Worm (Caenorhabditis elegans) whole organism, late embryonic: Measurements from ENCODE around the gene F41E6.17.

Source experiments
- T23F11.4 ChIP-seq: fragments of 200-800 bp; sonication (Bioruptor generic); optimal IDR thresholded peaks from 2 replicates; lab custom pipeline; 2018; ENCODE audit warnings: mild to moderate bottlenecking, missing genetic modification characterization, missing compliant biosample characterization
- Y22D7AL.16 ChIP-seq: sonication (generic microtip); optimal IDR thresholded peaks from 2 replicates; lab custom pipeline; 2016; ENCODE audit warnings: missing genetic modification characterization, missing compliant biosample characterization
- ceh-14 ChIP-seq: sonication (generic microtip); optimal IDR thresholded peaks from 2 replicates; lab custom pipeline; 2016; ENCODE audit warnings: missing genotype, missing genetic modification characterization, missing compliant biosample characterization
- ceh-18 ChIP-seq: sonication (generic microtip); optimal IDR thresholded peaks from 2 replicates; lab custom pipeline; 2016; ENCODE audit warnings: missing genetic modification characterization, missing compliant biosample characterization
- ceh-2 ChIP-seq: sonication (generic microtip); optimal IDR thresholded peaks from 2 replicates; lab custom pipeline; 2016; ENCODE audit warnings: missing genotype, missing genetic modification characterization, missing compliant biosample characterization
- ceh-22 ChIP-seq: sonication (generic microtip); optimal IDR thresholded peaks from 2 replicates; lab custom pipeline; 2017; ENCODE audit warnings: missing biosample characterization, missing genetic modification characterization
- ceh-31 ChIP-seq: sonication (generic microtip); optimal IDR thresholded peaks from 2 replicates; lab custom pipeline; 2016; ENCODE audit warnings: missing genetic modification characterization, missing compliant biosample characterization
- ceh-34 ChIP-seq: sonication (generic microtip); optimal IDR thresholded peaks from 2 replicates; lab custom pipeline; 2016; ENCODE audit warnings: mild to moderate bottlenecking, missing genetic modification characterization, missing compliant biosample characterization
- ceh-45 ChIP-seq: fragments of 200-800 bp; sonication (Bioruptor generic); IDR thresholded peaks from 2 replicates; pipeline ENCODE4 v1.3.6; 2022; ENCODE audit warnings: missing genetic modification reagents, missing genetic modification characterization, missing compliant biosample characterization
- che-1 ChIP-seq: sonication (generic microtip); optimal IDR thresholded peaks from 2 replicates; lab custom pipeline; 2016; ENCODE audit warnings: mild to moderate bottlenecking, missing genetic modification characterization, missing compliant biosample characterization
- dve-1 ChIP-seq: sonication (generic microtip); optimal IDR thresholded peaks from 2 replicates; lab custom pipeline; 2017; ENCODE audit warnings: antibody characterized with exemption, mild to moderate bottlenecking, missing genetic modification characterization, missing compliant biosample characterization
- elt-2 ChIP-seq: sonication (generic microtip); optimal IDR thresholded peaks from 2 replicates; lab custom pipeline; 2016; ENCODE audit warnings: missing genetic modification reagents, missing genetic modification characterization, missing compliant biosample characterization
- elt-4 ChIP-seq: sonication (generic microtip); optimal IDR thresholded peaks from 2 replicates; lab custom pipeline; 2016; ENCODE audit warnings: missing genetic modification characterization, missing compliant biosample characterization
- ets-4 ChIP-seq: sonication (generic microtip); optimal IDR thresholded peaks from 2 replicates; lab custom pipeline; 2016; ENCODE audit warnings: missing genetic modification characterization, missing compliant biosample characterization
- eyg-1 ChIP-seq: sonication (generic microtip); optimal IDR thresholded peaks from 2 replicates; lab custom pipeline; 2016; ENCODE audit warnings: missing genotype, missing genetic modification characterization, missing compliant biosample characterization
- fax-1 ChIP-seq: sonication (generic microtip); optimal IDR thresholded peaks from 2 replicates; lab custom pipeline; 2016; ENCODE audit warnings: missing genotype, missing genetic modification characterization, missing compliant biosample characterization
- fkh-10 ChIP-seq: fragments of 150-350 bp; optimal IDR thresholded peaks from 2 replicates; lab custom pipeline; 2014; ENCODE audit warnings: missing biosample characterization, missing genetic modification reagents, missing genetic modification characterization
- hlh-13 ChIP-seq: fragments of 200-800 bp; sonication (Bioruptor generic); optimal IDR thresholded peaks from 2 replicates; lab custom pipeline; 2018; ENCODE audit warnings: mild to moderate bottlenecking, missing genetic modification characterization, missing compliant biosample characterization
- hlh-15 ChIP-seq: sonication (generic microtip); optimal IDR thresholded peaks from 2 replicates; lab custom pipeline; 2016; ENCODE audit warnings: missing genetic modification characterization, missing compliant biosample characterization
- hlh-30 ChIP-seq: sonication (generic microtip); optimal IDR thresholded peaks from 2 replicates; lab custom pipeline; 2017; ENCODE audit warnings: antibody characterized with exemption, missing genetic modification characterization, missing compliant biosample characterization; ENCODE audit not compliant: insufficient read depth
- hlh-6 ChIP-seq: sonication (generic microtip); optimal IDR thresholded peaks from 2 replicates; lab custom pipeline; 2016; ENCODE audit warnings: missing genotype, missing genetic modification characterization, missing compliant biosample characterization
- lin-11 ChIP-seq: fragments of 200-800 bp; sonication (Bioruptor generic); optimal IDR thresholded peaks from 2 replicates; lab custom pipeline; 2018; ENCODE audit warnings: mild to moderate bottlenecking, missing genetic modification characterization, missing compliant biosample characterization
- madf-2 ChIP-seq: sonication (generic microtip); optimal IDR thresholded peaks from 2 replicates; lab custom pipeline; 2017; ENCODE audit warnings: missing genetic modification characterization, missing compliant biosample characterization
- nfya-1 ChIP-seq: sonication (generic microtip); optimal IDR thresholded peaks from 2 replicates; lab custom pipeline; 2017; ENCODE audit warnings: missing genetic modification characterization, mild to moderate bottlenecking, missing compliant biosample characterization, antibody characterized with exemption, moderate library complexity
- nhr-11 ChIP-seq: fragments of 150-350 bp; optimal IDR thresholded peaks from 2 replicates; lab custom pipeline; 2014; ENCODE audit warnings: missing biosample characterization, missing genetic modification characterization
- nhr-232 ChIP-seq: sonication (generic microtip); optimal IDR thresholded peaks from 2 replicates; lab custom pipeline; 2016; ENCODE audit warnings: missing genetic modification characterization, missing compliant biosample characterization
- npax-4 ChIP-seq: sonication (generic microtip); optimal IDR thresholded peaks from 2 replicates; lab custom pipeline; 2016; ENCODE audit warnings: missing genetic modification characterization, missing compliant biosample characterization
- pat-9 ChIP-seq: fragments of 200-800 bp; sonication (Bioruptor generic); optimal IDR thresholded peaks from 2 replicates; lab custom pipeline; 2018; ENCODE audit warnings: mild to moderate bottlenecking, missing genetic modification characterization, moderate library complexity, missing compliant biosample characterization
- pax-1 ChIP-seq: fragments of 150-350 bp; optimal IDR thresholded peaks from 2 replicates; lab custom pipeline; 2014; ENCODE audit warnings: missing biosample characterization, missing genetic modification characterization
- pqm-1 ChIP-seq: sonication (generic microtip); optimal IDR thresholded peaks from 2 replicates; lab custom pipeline; 2016; ENCODE audit warnings: missing genetic modification characterization, missing compliant biosample characterization
- ref-2 ChIP-seq: sonication (generic microtip); optimal IDR thresholded peaks from 2 replicates; lab custom pipeline; 2016; ENCODE audit warnings: missing genetic modification characterization, missing compliant biosample characterization
- rnt-1 ChIP-seq: sonication (generic microtip); optimal IDR thresholded peaks from 2 replicates; lab custom pipeline; 2016; ENCODE audit warnings: missing genetic modification characterization, missing compliant biosample characterization
- sdc-2 ChIP-seq: sonication (generic microtip); optimal IDR thresholded peaks from 2 replicates; lab custom pipeline; 2016; ENCODE audit warnings: missing genotype, missing genetic modification characterization, missing compliant biosample characterization
- sox-2 ChIP-seq: fragments of 200-800 bp; sonication (Bioruptor generic); IDR thresholded peaks from 2 replicates; pipeline ENCODE4 v1.3.6; 2022; ENCODE audit warnings: missing genetic modification reagents, missing genetic modification characterization, missing compliant biosample characterization
- sox-4 ChIP-seq: sonication (generic microtip); optimal IDR thresholded peaks from 2 replicates; lab custom pipeline; 2017; ENCODE audit warnings: mild to moderate bottlenecking, missing genetic modification characterization, inconsistent platforms, missing compliant biosample characterization
- tbx-2 ChIP-seq: sonication (generic microtip); optimal IDR thresholded peaks from 2 replicates; lab custom pipeline; 2016; ENCODE audit warnings: missing genetic modification characterization, missing compliant biosample characterization
- tbx-7 ChIP-seq: sonication (generic microtip); optimal IDR thresholded peaks from 2 replicates; lab custom pipeline; 2016; ENCODE audit warnings: missing genotype, missing genetic modification characterization, missing compliant biosample characterization
- ttx-3 ChIP-seq: sonication (generic microtip); optimal IDR thresholded peaks from 2 replicates; lab custom pipeline; 2016; ENCODE audit warnings: missing genetic modification reagents, missing genetic modification characterization, missing compliant biosample characterization
- unc-3 ChIP-seq, 2 experiments: fragments of 200-800 bp in 1 of 2; sonication (Bioruptor generic) in 1 of 2; sonication (generic microtip) in 1 of 2; conservative IDR thresholded peaks in 1 of 2; optimal IDR thresholded peaks in 1 of 2; 2 replicates each; pipeline versions ENCODE4 v1.3.6 to Lab custom; 2016 to 2022; ENCODE audit warnings: missing compliant biosample characterization in 2 of 2, missing genetic modification characterization in 2 of 2, missing genetic modification reagents in 1 of 2
- unc-42 ChIP-seq: sonication (generic microtip); optimal IDR thresholded peaks from 2 replicates; lab custom pipeline; 2016; ENCODE audit warnings: missing genotype, missing genetic modification characterization, missing compliant biosample characterization
- unc-55 ChIP-seq: sonication (generic microtip); optimal IDR thresholded peaks from 2 replicates; lab custom pipeline; 2017; ENCODE audit warnings: missing biosample characterization, missing genetic modification reagents, missing genetic modification characterization
- unc-86 ChIP-seq: sonication (generic microtip); optimal IDR thresholded peaks from 2 replicates; lab custom pipeline; 2016; ENCODE audit warnings: missing genetic modification characterization, missing compliant biosample characterization
- ztf-16 ChIP-seq: sonication (generic microtip); optimal IDR thresholded peaks from 2 replicates; lab custom pipeline; 2017; ENCODE audit warnings: missing genetic modification characterization, missing compliant biosample characterization

The F41E6.17 gene

ce11 chrV:8602638-8603037 lies 21.3 kb upstream of the F41E6.17 start, which contains the start of gene F41E6.15:
F41E6.15 (minus strand) TSS chrV:8602738.
- TF ChIP-seq hlh-15 = no peak
- no peak for TF ChIP-seq ceh-22 (tag; lab: Kevin White, UChicago)
- no peak for TF ChIP-seq elt-2
- TF ChIP-seq Y22D7AL.16 = no peak
- TF ChIP-seq npax-4 = no peak
- TF ChIP-seq hlh-13 = no peak
- TF ChIP-seq lin-11 (tag; lab: Kevin White, UChicago) = no peak
- no peak for TF ChIP-seq tbx-7

DNA sequence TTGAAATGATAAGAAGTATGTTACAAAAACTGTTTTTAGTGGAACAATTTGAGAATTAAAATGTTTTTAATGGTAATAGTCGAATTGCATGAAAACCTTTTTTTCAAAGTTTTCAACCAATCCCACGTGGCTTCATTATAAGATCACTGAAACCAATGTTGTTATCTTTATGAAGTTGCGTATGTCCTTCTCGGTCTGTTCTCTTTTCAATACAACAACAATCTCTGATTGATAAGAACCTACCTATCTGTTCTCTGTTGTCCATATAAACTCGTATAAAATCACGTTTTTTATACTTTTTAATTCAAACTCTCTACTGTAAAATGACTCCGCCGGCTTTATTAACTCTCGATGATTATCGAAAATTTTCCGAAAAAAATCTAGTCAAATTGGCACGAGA lies 20.6 kb upstream of the F41E6.17 start, which contains the start of gene F41E6.5:
Gene F41E6.5 (plus strand): TSS at position 209 of the 400 bp plus-strand sequence.
- TF ChIP-seq elt-2 (peak; percentile 65), elt-4 (tag; lab: Kevin White, UChicago) (no peak)

ce11 chrV:8606099-8606696 lies 17.7 kb upstream of the F41E6.17 start, which contains the start of gene vps-60:
vps-60 (minus strand) TSS chrV:8606128.
- TF ChIP-seq hlh-30 (peak; percentile 59), pax-1 (tag; lab: Kevin White, UChicago) (peak; percentile 9), fkh-10 (no peak), ceh-45 (GFP tag; lab: Robert Waterston, UW) (no peak), elt-2 (peak; percentile 80), rnt-1 (tag; lab: Kevin White, UChicago) (peak; percentile 58), madf-2 (tag; lab: Kevin White, UChicago) (no peak), ceh-14 (peak; percentile 82), ceh-34 (peak; percentile 69), nfya-1 (tag; lab: Kevin White, UChicago) (peak; percentile 90), ref-2 (peak; percentile 72), che-1 (tag; lab: Kevin White, UChicago) (peak; percentile 3), nhr-232 (tag; lab: Kevin White, UChicago) (no peak), ets-4 (tag; lab: Kevin White, UChicago) (peak; percentile 34), unc-86 (tag; lab: Kevin White, UChicago) (peak; percentile 9), unc-42 (peak; percentile 88), unc-3 (GFP tag; conservative IDR thresholded peaks at IDR 0.05; lab: Robert Waterston, UW) (no peak), unc-3 (tag; optimal IDR thresholded peaks at IDR 0.05; lab: Kevin White, UChicago) (peak; percentile 4), nhr-11 (tag; lab: Kevin White, UChicago) (no peak), tbx-2 (tag; lab: Kevin White, UChicago) (peak; percentile 76), ztf-16 (tag; lab: Kevin White, UChicago) (peak; percentile 7), pqm-1 (tag; lab: Kevin White, UChicago) (peak; percentile 51), unc-55 (GFP tag; lab: Kevin White, UChicago) (peak; percentile 61), ceh-2 (tag; lab: Kevin White, UChicago) (peak; percentile 13), sox-4 (tag; lab: Kevin White, UChicago) (no peak), elt-4 (tag; lab: Kevin White, UChicago) (no peak), sdc-2 (tag; lab: Kevin White, UChicago) (peak; percentile 32), dve-1 (tag; lab: Kevin White, UChicago) (peak; percentile 48), ceh-18 (tag; lab: Kevin White, UChicago) (peak; percentile 89)
- TF ChIP-seq, all 69 proteins: peak for 21

DNA sequence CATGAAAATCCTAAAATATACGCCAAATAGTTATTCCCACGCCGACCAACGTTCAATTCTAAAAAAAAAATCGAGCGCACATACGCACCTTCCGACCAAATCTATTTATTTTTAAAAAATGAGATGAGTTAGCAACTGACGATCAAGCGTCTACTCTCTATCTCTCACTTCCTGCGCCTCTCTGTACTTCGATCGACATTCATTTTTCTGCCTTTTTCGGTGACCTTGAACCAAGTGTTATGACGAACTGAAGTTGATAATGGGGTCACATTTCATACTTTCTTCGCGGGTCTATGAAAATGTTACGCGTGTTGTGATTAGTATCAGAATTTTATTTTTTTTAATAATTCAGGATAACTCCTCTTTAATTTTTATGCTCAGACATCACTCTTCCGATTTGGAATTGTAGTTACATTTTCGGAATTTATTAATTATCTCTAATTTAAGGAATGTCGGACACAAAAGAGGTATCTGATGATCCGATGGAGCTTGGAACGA lies 16.5 kb upstream of the F41E6.17 start, which contains the start of gene smk-1:
Gene smk-1 (plus strand): TSS at position 448 of the 498 bp plus-strand sequence.
- TF ChIP-seq ceh-31 (no peak), sox-4 (tag; lab: Kevin White, UChicago) (no peak), pat-9 (tag; lab: Kevin White, UChicago) (no peak), che-1 (tag; lab: Kevin White, UChicago) (no peak), hlh-6 (tag; lab: Kevin White, UChicago) (no peak), ceh-14 (no peak), hlh-30 (no peak), pax-1 (tag; lab: Kevin White, UChicago) (no peak), ttx-3 (tag; lab: Kevin White, UChicago) (no peak), sox-2 (GFP tag; lab: Robert Waterston, UW) (no peak), ceh-18 (tag; lab: Kevin White, UChicago) (no peak), ceh-2 (tag; lab: Kevin White, UChicago) (no peak), hlh-15 (no peak), Y22D7AL.16 (no peak), elt-2 (no peak), T23F11.4 (GFP tag; lab: Kevin White, UChicago) (no peak), fkh-10 (no peak), fax-1 (tag; lab: Kevin White, UChicago) (no peak), eyg-1 (no peak)
